Fruit fly (Drosophila melanogaster) whole organism, embryonic: ENCODE data around the gene CG12608.

ENCODE experiments used
- Aef1 ChIP-seq: fragments of 200-800 bp; sonication (Bioruptor generic); IDR thresholded peaks from 3 replicates; pipeline ENCODE4 v1.3.6; 2022; ENCODE audit warnings: missing biosample characterization, missing genetic modification characterization
- Awh ChIP-seq: fragments of 200-800 bp; sonication (Bioruptor generic); IDR thresholded peaks from 2 replicates; pipeline ENCODE4, ENCODE4 v1.3.6; 2022; ENCODE audit warnings: missing biosample characterization, missing genetic modification characterization
- CG10321 ChIP-seq: fragments of 200-800 bp; sonication (Bioruptor generic); IDR thresholded peaks from 2 replicates; pipeline ENCODE4 v1.3.6; 2022; ENCODE audit warnings: missing biosample characterization, missing genetic modification characterization
- CG10431 ChIP-seq: fragments of 200-800 bp; sonication (Bioruptor generic); optimal IDR thresholded peaks from 3 replicates; lab custom pipeline; 2018; ENCODE audit warnings: missing biosample characterization, mild to moderate bottlenecking, missing genetic modification characterization
- CG11504 ChIP-seq: fragments of 200-800 bp; sonication (Bioruptor generic); optimal IDR thresholded peaks from 3 replicates; lab custom pipeline; 2019; ENCODE audit warnings: missing biosample characterization, mild to moderate bottlenecking, missing genetic modification characterization, moderate library complexity
- CG11695 ChIP-seq: fragments of 200-800 bp; sonication (Bioruptor generic); IDR thresholded peaks from 3 replicates; pipeline ENCODE4 v1.3.6; 2022; ENCODE audit warnings: missing biosample characterization, missing genetic modification characterization
- CG13624 ChIP-seq: fragments of 200-800 bp; sonication (Bioruptor generic); optimal IDR thresholded peaks from 2 replicates; lab custom pipeline; 2016; ENCODE audit warnings: missing biosample characterization, missing genetic modification characterization
- CG1529 ChIP-seq: fragments of 200-800 bp; sonication (Bioruptor generic); optimal IDR thresholded peaks from 3 replicates; lab custom pipeline; 2018; ENCODE audit warnings: missing biosample characterization, missing genetic modification characterization
- CG16815 ChIP-seq: fragments of 200-800 bp; sonication (Bioruptor generic); optimal IDR thresholded peaks from 3 replicates; lab custom pipeline; 2017; ENCODE audit warnings: missing biosample characterization, mild to moderate bottlenecking, missing genetic modification characterization
- CG33557 ChIP-seq: fragments of 200-800 bp; sonication (Bioruptor generic); optimal IDR thresholded peaks from 2 replicates; lab custom pipeline; 2019; ENCODE audit warnings: missing biosample characterization, mild to moderate bottlenecking, missing genetic modification characterization, moderate library complexity
- CG34376 ChIP-seq: fragments of 200-800 bp; sonication (Bioruptor generic); optimal IDR thresholded peaks from 2 replicates; lab custom pipeline; 2018; ENCODE audit warnings: missing biosample characterization, mild to moderate bottlenecking, missing genetic modification characterization
- CG43689 ChIP-seq: fragments of 200-800 bp; sonication (Bioruptor generic); IDR thresholded peaks from 2 replicates; pipeline ENCODE4 v1.3.6; 2022; ENCODE audit warnings: missing biosample characterization, missing genetic modification characterization
- CG4424 ChIP-seq: fragments of 200-800 bp; sonication (Bioruptor generic); optimal IDR thresholded peaks from 3 replicates; lab custom pipeline; 2016; ENCODE audit warnings: missing biosample characterization, missing genetic modification characterization
- CG6254 ChIP-seq: fragments of 200-800 bp; sonication (Bioruptor generic); optimal IDR thresholded peaks from 3 replicates; lab custom pipeline; 2017; ENCODE audit warnings: mild to moderate bottlenecking, missing biosample characterization, missing genetic modification reagents, missing genetic modification characterization
- CG6683 ChIP-seq: fragments of 200-800 bp; sonication (Bioruptor generic); optimal IDR thresholded peaks from 2 replicates; lab custom pipeline; 2017; ENCODE audit warnings: missing biosample characterization, mild to moderate bottlenecking, missing genetic modification characterization, missing genetic modification reagents
- CG7786 ChIP-seq: fragments of 200-800 bp; sonication (Bioruptor generic); optimal IDR thresholded peaks from 2 replicates; lab custom pipeline; 2016; ENCODE audit warnings: missing biosample characterization, missing genetic modification characterization
- CG7839 ChIP-seq: fragments of 200-800 bp; sonication (Bioruptor generic); optimal IDR thresholded peaks from 3 replicates; lab custom pipeline; 2018; ENCODE audit warnings: missing biosample characterization, mild to moderate bottlenecking, missing genetic modification characterization, moderate library complexity
- CrebB ChIP-seq: fragments of 200-800 bp; sonication (Bioruptor generic); optimal IDR thresholded peaks from 3 replicates; lab custom pipeline; 2018; ENCODE audit warnings: missing biosample characterization, mild to moderate bottlenecking, missing genetic modification characterization
- Dip2 ChIP-seq: fragments of 200-800 bp; sonication (Bioruptor generic); IDR thresholded peaks from 2 replicates; pipeline ENCODE4 v1.3.6; 2022; ENCODE audit warnings: missing biosample characterization, missing genetic modification characterization
- Doc3 ChIP-seq: fragments of 200-800 bp; sonication (Bioruptor generic); IDR thresholded peaks from 3 replicates; pipeline ENCODE4 v1.3.6; 2022; ENCODE audit warnings: missing biosample characterization, missing genetic modification characterization; ENCODE audit not compliant: partially characterized antibody
- E2f1 ChIP-seq: fragments of 200-800 bp; sonication (Bioruptor generic); IDR thresholded peaks from 2 replicates; pipeline ENCODE4 v1.3.6; 2022; ENCODE audit warnings: missing biosample characterization, missing genetic modification characterization
- ERR ChIP-seq: fragments of 200-800 bp; sonication (Bioruptor generic); optimal IDR thresholded peaks from 2 replicates; lab custom pipeline; 2016; ENCODE audit warnings: missing biosample characterization, missing genetic modification characterization
- HHEX ChIP-seq: fragments of 200-800 bp; sonication (Bioruptor generic); optimal IDR thresholded peaks from 3 replicates; lab custom pipeline; 2017; ENCODE audit warnings: missing biosample characterization, mild to moderate bottlenecking, missing genetic modification characterization, missing genetic modification reagents
- Lpt ChIP-seq: fragments of >200 bp; optimal IDR thresholded peaks from 2 replicates; lab custom pipeline; 2018; ENCODE audit warnings: missing biosample characterization, missing genetic modification characterization
- Med ChIP-seq: fragments of 200-800 bp; sonication (Bioruptor generic); peaks from one replicate; lab custom pipeline; 2016; ENCODE audit warnings: missing biosample characterization, missing genetic modification characterization, mild to moderate bottlenecking, inconsistent platforms, moderate library complexity
- NC2β ChIP-seq: fragments of 200-800 bp; sonication (Bioruptor generic); optimal IDR thresholded peaks from 2 replicates; lab custom pipeline; 2016; ENCODE audit warnings: missing biosample characterization, missing genetic modification characterization
- Oaz ChIP-seq: fragments of 200-800 bp; sonication (Bioruptor generic); IDR thresholded peaks from 2 replicates; pipeline ENCODE4 v1.3.6; 2022; ENCODE audit warnings: missing biosample characterization, missing genetic modification characterization
- Pdp1 ChIP-seq, 2 experiments: fragments of 200-800 bp; sonication (Bioruptor generic); optimal IDR thresholded peaks; 3 replicates each; lab custom pipeline; 2016; ENCODE audit warnings: missing biosample characterization in 2 of 2, missing genetic modification characterization in 2 of 2, mild to moderate bottlenecking in 1 of 2, moderate library complexity in 1 of 2
- Spps ChIP-seq: fragments of 200-800 bp; sonication (Bioruptor generic); optimal IDR thresholded peaks from 2 replicates; lab custom pipeline; 2018; ENCODE audit warnings: missing biosample characterization, mild to moderate bottlenecking, missing genetic modification characterization
- al ChIP-seq: fragments of 200-800 bp; sonication (Bioruptor generic); IDR thresholded peaks from 2 replicates; pipeline ENCODE4 v1.3.6; 2022; ENCODE audit warnings: missing biosample characterization, missing genetic modification characterization
- amos ChIP-seq: fragments of 200-800 bp; sonication (Bioruptor generic); IDR thresholded peaks from 2 replicates; pipeline ENCODE4 v1.3.6; 2022; ENCODE audit warnings: missing biosample characterization, missing genetic modification characterization; ENCODE audit not compliant: partially characterized antibody
- ato ChIP-seq: fragments of 200-800 bp; sonication (Bioruptor generic); IDR thresholded peaks from 2 replicates; pipeline ENCODE4 v1.3.6; 2022; ENCODE audit warnings: missing biosample characterization, missing genetic modification characterization; ENCODE audit not compliant: partially characterized antibody
- bigmax ChIP-seq: fragments of 200-800 bp; sonication (Bioruptor generic); optimal IDR thresholded peaks from 2 replicates; lab custom pipeline; 2018; ENCODE audit warnings: missing biosample characterization, mild to moderate bottlenecking, missing genetic modification characterization
- dimm ChIP-seq: fragments of 200-800 bp; sonication (Bioruptor generic); IDR thresholded peaks from 2 replicates; pipeline ENCODE4 v1.3.6; 2022; ENCODE audit warnings: missing biosample characterization, missing genetic modification characterization
- fd102C ChIP-seq: fragments of 200-800 bp; sonication (Bioruptor generic); optimal IDR thresholded peaks from 2 replicates; lab custom pipeline; 2018; ENCODE audit warnings: missing biosample characterization, mild to moderate bottlenecking, missing genetic modification characterization, moderate library complexity
- gcm ChIP-seq: fragments of 200-800 bp; sonication (Bioruptor generic); optimal IDR thresholded peaks from 2 replicates; lab custom pipeline; 2019; ENCODE audit warnings: missing biosample characterization, mild to moderate bottlenecking, missing genetic modification characterization, moderate library complexity
- grn ChIP-seq: fragments of 200-800 bp; sonication (Bioruptor generic); optimal IDR thresholded peaks from 3 replicates; lab custom pipeline; 2017; ENCODE audit warnings: missing biosample characterization, missing genetic modification characterization
- hbn ChIP-seq: fragments of 200-800 bp; sonication (Bioruptor generic); IDR thresholded peaks from 2 replicates; pipeline ENCODE4 v1.3.6; 2022; ENCODE audit warnings: missing biosample characterization, missing genetic modification characterization; ENCODE audit not compliant: partially characterized antibody
- lbe ChIP-seq: fragments of 200-800 bp; sonication (Bioruptor generic); optimal IDR thresholded peaks from 2 replicates; lab custom pipeline; 2016; ENCODE audit warnings: missing biosample characterization, mild to moderate bottlenecking, missing genetic modification characterization
- nau ChIP-seq: fragments of 200-800 bp; sonication (Bioruptor generic); optimal IDR thresholded peaks from 3 replicates; lab custom pipeline; 2017; ENCODE audit warnings: missing biosample characterization, mild to moderate bottlenecking, missing genetic modification characterization, missing genetic modification reagents
- pita ChIP-seq: fragments of 200-800 bp; sonication (Bioruptor generic); optimal IDR thresholded peaks from 2 replicates; lab custom pipeline; 2017; ENCODE audit warnings: missing biosample characterization, mild to moderate bottlenecking, missing genetic modification characterization
- run ChIP-seq: fragments of 200-800 bp; sonication (Bioruptor generic); optimal IDR thresholded peaks from 3 replicates; lab custom pipeline; 2018; ENCODE audit warnings: missing biosample characterization, mild to moderate bottlenecking, missing genetic modification characterization
- sens-2 ChIP-seq: fragments of 200-800 bp; sonication (Bioruptor generic); IDR thresholded peaks from 2 replicates; pipeline ENCODE4 v1.3.6; 2022; ENCODE audit warnings: missing biosample characterization, missing genetic modification characterization
- sima ChIP-seq: fragments of 200-800 bp; sonication (Bioruptor generic); optimal IDR thresholded peaks from 2 replicates; lab custom pipeline; 2016; ENCODE audit warnings: missing biosample characterization, missing genetic modification characterization
- sqz ChIP-seq: fragments of 200-800 bp; sonication (Bioruptor generic); optimal IDR thresholded peaks from 3 replicates; lab custom pipeline; 2018; ENCODE audit warnings: missing biosample characterization, mild to moderate bottlenecking, missing genetic modification characterization
- stc ChIP-seq: fragments of 200-800 bp; sonication (Bioruptor generic); IDR thresholded peaks from 2 replicates; pipeline ENCODE4 v1.3.6; 2022; ENCODE audit warnings: missing biosample characterization, missing genetic modification characterization
- stwl ChIP-seq: fragments of 200-800 bp; sonication (Bioruptor generic); optimal IDR thresholded peaks from 3 replicates; lab custom pipeline; 2018; ENCODE audit warnings: missing biosample characterization, mild to moderate bottlenecking, missing genetic modification characterization, moderate library complexity
- tin ChIP-seq: fragments of 200-800 bp; sonication (Bioruptor generic); optimal IDR thresholded peaks from 3 replicates; lab custom pipeline; 2016; ENCODE audit warnings: missing biosample characterization, missing genetic modification characterization
- tio ChIP-seq: fragments of 200-800 bp; sonication (Bioruptor generic); optimal IDR thresholded peaks from 2 replicates; lab custom pipeline; 2017; ENCODE audit warnings: missing biosample characterization, missing genetic modification characterization, inconsistent platforms

The CG12608 gene

DNA sequence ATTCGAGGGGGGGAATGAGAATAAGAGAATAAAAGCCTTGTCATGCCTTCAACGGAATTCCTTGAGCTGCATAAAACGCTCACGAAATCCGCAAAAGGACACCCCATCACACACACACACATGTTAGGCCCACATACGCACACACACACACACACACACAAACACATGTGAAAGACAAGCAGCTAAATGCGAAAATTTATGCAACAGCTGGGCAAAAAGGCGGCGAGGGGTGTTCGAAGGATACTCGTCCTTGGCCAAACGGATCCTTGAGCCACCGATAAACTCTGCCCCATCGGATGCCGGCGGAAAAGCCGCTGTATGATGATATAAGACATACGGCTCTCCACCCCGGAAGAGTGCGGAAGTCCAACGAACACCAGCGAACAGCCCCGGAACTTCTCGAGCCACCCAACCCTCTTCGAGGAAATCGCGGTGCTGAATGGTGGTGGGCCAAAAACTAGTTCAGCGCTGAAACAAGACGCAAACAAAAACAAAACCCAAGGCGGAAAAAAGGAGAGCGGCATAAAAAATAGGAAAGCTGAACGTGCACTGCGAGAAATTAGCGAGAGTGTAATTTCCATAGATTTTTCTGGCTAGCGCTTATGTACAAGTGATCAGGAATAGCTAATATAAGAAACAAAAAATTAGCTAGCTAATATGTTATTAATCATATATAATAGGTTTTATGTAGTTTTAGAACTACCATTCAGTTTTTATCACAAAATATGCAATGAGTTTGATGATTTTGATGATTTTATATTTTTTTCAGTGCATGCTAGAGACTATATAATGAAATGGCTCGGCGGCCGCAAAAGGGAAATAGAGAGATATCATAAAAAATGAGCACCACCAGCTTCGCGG lies 39.3 kb upstream of the CG12608 start (continued):
- no peak for TF ChIP-seq CG10321 (GFP tag; lab: Robert Waterston, UW)
- TF ChIP-seq CG34376 (GFP tag; lab: Kevin White, UChicago): no peak
- TF ChIP-seq Doc3: no peak
- no peak for TF ChIP-seq amos (GFP tag; lab: Robert Waterston, UW)
- TF ChIP-seq CG33557 (GFP tag; lab: Kevin White, UChicago): no peak
- peak; percentile 68 for TF ChIP-seq CG11695
- peak; percentile 79 for TF ChIP-seq CG11504
- TF ChIP-seq CG7839 (tag; lab: Kevin White, UChicago): peak; percentile 73
- no peak for TF ChIP-seq stwl (tag; lab: Kevin White, UChicago)
- TF ChIP-seq hbn: no peak
- TF ChIP-seq sens-2: no peak
- no peak for TF ChIP-seq Lpt (GFP tag; lab: Kevin White, UChicago)
- no peak for TF ChIP-seq pita (GFP tag; lab: Kevin White, UChicago)
- peak; percentile 15 for TF ChIP-seq CG6683
- TF ChIP-seq CrebB (tag; lab: Kevin White, UChicago): no peak
- TF ChIP-seq CG1529 (GFP tag; lab: Kevin White, UChicago): peak; percentile 18
- TF ChIP-seq Dip2: no peak
- TF ChIP-seq Med: peak; percentile 79
- TF ChIP-seq Aef1 (GFP tag; lab: Robert Waterston, UW): peak; percentile 18; the same call in 1 of the 3 replicates
- no peak for TF ChIP-seq lbe (GFP tag; lab: Kevin White, UChicago)
- TF ChIP-seq HHEX (GFP tag; lab: Kevin White, UChicago): peak; percentile 58
- no peak for TF ChIP-seq sima
- no peak for TF ChIP-seq CG13624
- TF ChIP-seq bigmax (GFP tag; lab: Kevin White, UChicago): no peak
- TF ChIP-seq CG10431: no peak
- TF ChIP-seq Oaz (GFP tag; lab: Robert Waterston, UW): no peak
- no peak for TF ChIP-seq grn (GFP tag; lab: Kevin White, UChicago)
- peak in 1 of 2 experiments; percentile 7 for TF ChIP-seq Pdp1 (GFP tag; optimal IDR thresholded peaks at IDR 0.05; lab: Kevin White, UChicago)
- peak; percentile 58 for TF ChIP-seq CG4424 (GFP tag; lab: Kevin White, UChicago)
- TF ChIP-seq al (GFP tag; lab: Robert Waterston, UW): no peak
- TF ChIP-seq ato (GFP tag; lab: Robert Waterston, UW): no peak
- no peak for TF ChIP-seq NC2β (GFP tag; lab: Kevin White, UChicago)
- TF ChIP-seq tin (GFP tag; lab: Kevin White, UChicago): peak; percentile 22
- TF ChIP-seq CG16815 (GFP tag; lab: Kevin White, UChicago): peak; percentile 5
- TF ChIP-seq Spps (tag; lab: Kevin White, UChicago): no peak
- TF ChIP-seq nau (GFP tag; lab: Kevin White, UChicago): peak; percentile 31
- no peak for TF ChIP-seq dimm (GFP tag; lab: Robert Waterston, UW)
- no peak for TF ChIP-seq fd102C (GFP tag; lab: Kevin White, UChicago)
- TF ChIP-seq sqz (GFP tag; lab: Kevin White, UChicago): peak; percentile 92
- peak; percentile 11 for TF ChIP-seq run
- TF ChIP-seq Awh (GFP tag; lab: Robert Waterston, UW): 0 out of 2 replicates have a peak, but pooled peaks have one; percentile 36
- peak; percentile 33; the same call in 1 of the 2 replicates for TF ChIP-seq stc (GFP tag; lab: Robert Waterston, UW)
- peak; percentile 45 for TF ChIP-seq gcm
- TF ChIP-seq E2f1 (GFP tag; lab: Robert Waterston, UW): peak; percentile 30; the same call in 1 of the 2 replicates
- TF ChIP-seq CG7786 (GFP tag; lab: Kevin White, UChicago): no peak
- TF ChIP-seq tio: peak; percentile 42
- TF ChIP-seq CG6254: peak; percentile 24
- no peak for TF ChIP-seq CG43689 (GFP tag; lab: Robert Waterston, UW)
- TF ChIP-seq ERR (GFP tag; lab: Kevin White, UChicago): no peak
